Worm (Caenorhabditis elegans): Measurements from ENCODE around the gene F58A3.4.

F58A3.4 gene

ce11 chrX:11012337-11012736 lies 1.9 kb upstream of the F58A3.4 start, which contains the start of gene F58A3.3:
TSS of gene F58A3.3 (plus strand) at chrX:11012637.
- no peak for TF ChIP-seq madf-5 (GFP tag; IDR thresholded peaks at IDR 0.05)
- no peak for TF ChIP-seq spr-1 (tag; optimal IDR thresholded peaks at IDR 0.05)
- TF ChIP-seq ceh-20 (GFP tag; IDR thresholded peaks at IDR 0.05), result no peak
- no peak for TF ChIP-seq madf-9 (GFP tag; conservative IDR thresholded peaks at IDR 0.05)
- no peak for TF ChIP-seq F37D6.2 (tag; optimal IDR thresholded peaks at IDR 0.05)
- TF ChIP-seq skn-1 (tag; optimal IDR thresholded peaks at IDR 0.05), result no peak
- no peak for TF ChIP-seq jun-1 (tag; optimal IDR thresholded peaks at IDR 0.05)
- TF ChIP-seq duxl-1 (tag; optimal IDR thresholded peaks at IDR 0.05; ENCODE audit: poor library complexity), result no peak

ce11 chrX:11008954-11009353 lies 1.5 kb downstream of the F58A3.4 start, which contains the start of gene ttr-31:
TSS of gene ttr-31 (minus strand) at chrX:11009054.
- TF ChIP-seq nhr-111 (GFP tag; optimal IDR thresholded peaks at IDR 0.05) (no peak), ceh-32 (tag; optimal IDR thresholded peaks at IDR 0.05; ENCODE audit: poor library complexity) (no peak), F44E2.7 (GFP tag; IDR thresholded peaks at IDR 0.05) (no peak), lsy-2 (tag; optimal IDR thresholded peaks at IDR 0.05) (no peak), madf-9 (GFP tag; conservative IDR thresholded peaks at IDR 0.05) (no peak), jun-1 (tag; optimal IDR thresholded peaks at IDR 0.05) (no peak), fos-1 (tag; optimal IDR thresholded peaks at IDR 0.05) (no peak), hlh-11 (tag; optimal IDR thresholded peaks at IDR 0.05) (no peak)

ce11 chrX:11008052-11008451 lies 2.4 kb downstream of the F58A3.4 start, which contains the start of gene del-5:
TSS of gene del-5 (minus strand) at chrX:11008181.
- TF ChIP-seq gei-8 (GFP tag; optimal IDR thresholded peaks at IDR 0.05) (no peak), dve-1 (tag; optimal IDR thresholded peaks at IDR 0.05; ENCODE audit: insufficient read depth) (peak; percentile 70), mdl-1 (tag; optimal IDR thresholded peaks at IDR 0.05) (no peak), lin-38 (GFP tag; IDR thresholded peaks at IDR 0.05) (no peak), ceh-32 (tag; optimal IDR thresholded peaks at IDR 0.05; ENCODE audit: poor library complexity) (no peak), ceh-82 (tag; optimal IDR thresholded peaks at IDR 0.05) (no peak), tra-1 (GFP tag; IDR thresholded peaks at IDR 0.05) (peak; percentile 54; the same call in 1 of the 2 replicates), pqm-1 (tag; optimal IDR thresholded peaks at IDR 0.05) (peak; percentile 89), hlh-30 (tag; optimal IDR thresholded peaks at IDR 0.05; ENCODE audit: insufficient read depth) (peak; percentile 16), F49E8.2 (tag; optimal IDR thresholded peaks at IDR 0.05; ENCODE audit: borderline replicate concordance) (no peak), D1046.2 (GFP tag; IDR thresholded peaks at IDR 0.05) (no peak), mxl-3 (GFP tag; optimal IDR thresholded peaks at IDR 0.05) (peak; percentile 13), F44E2.7 (GFP tag; IDR thresholded peaks at IDR 0.05) (no peak), tag-97 (GFP tag; IDR thresholded peaks at IDR 0.05) (no peak), lin-13 (GFP tag; optimal IDR thresholded peaks at IDR 0.05) (no peak), ztf-7 (tag; optimal IDR thresholded peaks at IDR 0.05) (peak; percentile 24), lin-1 (GFP tag; IDR thresholded peaks at IDR 0.05) (peak; percentile 67; the same call in 1 of the 2 replicates), fkh-10 (GFP tag; optimal IDR thresholded peaks at IDR 0.05) (no peak), skn-1 (tag; optimal IDR thresholded peaks at IDR 0.05) (no peak), lin-15B (tag; optimal IDR thresholded peaks at IDR 0.05) (no peak), hlh-11 (tag; optimal IDR thresholded peaks at IDR 0.05) (peak; percentile 73), nhr-28 (tag; optimal IDR thresholded peaks at IDR 0.05) (peak; percentile 41), nhr-77 (tag; optimal IDR thresholded peaks at IDR 0.05) (peak; percentile 58), Y75B8A.6 (GFP tag; IDR thresholded peaks at IDR 0.05) (no peak), php-3 (GFP tag; IDR thresholded peaks at IDR 0.05) (peak; percentile 57; the same call in 1 of the 2 replicates), dmd-6 (GFP tag; IDR thresholded peaks at IDR 0.05) (peak; percentile 78), lir-3 (tag; optimal IDR thresholded peaks at IDR 0.05) (no peak), snpc-4 (tag; optimal IDR thresholded peaks at IDR 0.05) (no peak), daf-19 (GFP tag; conservative IDR thresholded peaks at IDR 0.05) (no peak), nhr-10 (tag; optimal IDR thresholded peaks at IDR 0.05) (no peak), daf-16 (GFP tag; optimal IDR thresholded peaks at IDR 0.05) (no peak), daf-16 (tag; optimal IDR thresholded peaks at IDR 0.05) (peak; percentile 95)

Measured in whole organism, L4 larva.